Fruit fly (Drosophila melanogaster) S2 (cell line): ENCODE measurements around the gene Cpsf6.

ENCODE experiments used
- CG8478 ChIP-seq: fragments of >200 bp; optimal IDR thresholded peaks from 2 replicates; lab custom pipeline; 2018
- CTCF ChIP-seq, 2 experiments: fragments of >200 bp; optimal IDR thresholded peaks; 2 replicates each; lab custom pipeline; 2018

- peak; percentile 69 to 78 for TF ChIP-seq CTCF (optimal IDR thresholded peaks at IDR 0.05; lab: Kevin White, UChicago)
- no peak for TF ChIP-seq CG8478
Measured at dm6 chr3L:8323817-8324216, 8.5 kb upstream of the Cpsf6 start.
